Worm (Caenorhabditis elegans) whole organism, L4 larva: ENCODE data around the gene dis-3.
A peak's percentile ranks its signal among the peaks of the same experiment; 100 is the strongest.

Experiments
- F44E2.7 ChIP-seq: fragments of 200-800 bp; sonication (Bioruptor generic); IDR thresholded peaks from 2 replicates; pipeline ENCODE4 v2.1.2; 2022; ENCODE audit warnings: missing genetic modification characterization, missing compliant biosample characterization
- T20F7.1 ChIP-seq: fragments of 200-800 bp; sonication (Bioruptor generic); optimal IDR thresholded peaks from 2 replicates; lab custom pipeline; 2018; ENCODE audit warnings: mild to moderate bottlenecking, missing genetic modification characterization, missing compliant biosample characterization
- ZK337.2 ChIP-seq: fragments of 200-800 bp; sonication (Bioruptor generic); IDR thresholded peaks from 2 replicates; pipeline ENCODE4 v1.3.6; 2022; ENCODE audit warnings: missing genetic modification reagents, missing genetic modification characterization, missing compliant biosample characterization
- aha-1 ChIP-seq: fragments of 150-350 bp; peaks from one replicate; lab custom pipeline; 2014; ENCODE audit warnings: missing biosample characterization, missing genetic modification characterization
- aly-2 ChIP-seq: sonication (generic microtip); optimal IDR thresholded peaks from 2 replicates; lab custom pipeline; 2018; ENCODE audit warnings: missing biosample characterization, missing genetic modification characterization
- ama-1 ChIP-seq: fragments of 150-350 bp; optimal IDR thresholded peaks from 2 replicates; lab custom pipeline; 2014; ENCODE audit warnings: inconsistent platforms, mixed read lengths
- arid-1 ChIP-seq: fragments of 200-800 bp; sonication (Bioruptor generic); conservative IDR thresholded peaks from 2 replicates; pipeline ENCODE4 v1.3.6; 2022; ENCODE audit warnings: missing genetic modification reagents, missing genetic modification characterization, missing compliant biosample characterization
- ces-1 ChIP-seq: fragments of 150-350 bp; sonication (generic microtip); optimal IDR thresholded peaks from 4 replicates; lab custom pipeline; 2014; ENCODE audit warnings: missing biosample characterization, missing genetic modification reagents, missing genetic modification characterization
- cey-2 ChIP-seq: sonication (generic microtip); optimal IDR thresholded peaks from 3 replicates; lab custom pipeline; 2017; ENCODE audit warnings: missing genetic modification characterization, mild to moderate bottlenecking, missing compliant biosample characterization, antibody characterized with exemption, borderline replicate concordance; ENCODE audit not compliant: insufficient read depth
- ctbp-1 ChIP-seq: fragments of 200-800 bp; sonication (Bioruptor generic); IDR thresholded peaks from 2 replicates; pipeline ENCODE4 v1.3.6; 2022; ENCODE audit warnings: missing genetic modification reagents, missing genetic modification characterization, missing compliant biosample characterization
- daf-16 ChIP-seq, 3 experiments: sonication (generic microtip); optimal IDR thresholded peaks; 2 replicates each; lab custom pipeline; 2016 to 2017; ENCODE audit warnings: missing genetic modification characterization in 3 of 3, missing genetic modification reagents in 3 of 3, mild to moderate bottlenecking in 2 of 3, missing compliant biosample characterization in 2 of 3, missing biosample characterization in 1 of 3, moderate library complexity in 1 of 3
- daf-19 ChIP-seq: fragments of 200-800 bp; sonication (Bioruptor generic); conservative IDR thresholded peaks from 2 replicates; pipeline ENCODE4 v1.3.6; 2022; ENCODE audit warnings: missing genetic modification characterization, missing compliant biosample characterization
- dmd-6 ChIP-seq: fragments of 200-800 bp; sonication (Bioruptor generic); IDR thresholded peaks from 2 replicates; pipeline ENCODE4 v1.3.6; 2022; ENCODE audit warnings: missing genetic modification reagents, missing genetic modification characterization, missing compliant biosample characterization
- duxl-1 ChIP-seq: sonication (generic microtip); optimal IDR thresholded peaks from 2 replicates; lab custom pipeline; 2016; ENCODE audit warnings: mild to moderate bottlenecking, missing genetic modification characterization, moderate library complexity, missing compliant biosample characterization; ENCODE audit not compliant: poor library complexity
- egl-27 ChIP-seq: sonication (generic microtip); optimal IDR thresholded peaks from 3 replicates; lab custom pipeline; 2017; ENCODE audit warnings: missing biosample characterization, missing genetic modification reagents, missing genetic modification characterization
- fkh-10 ChIP-seq: fragments of 150-350 bp; optimal IDR thresholded peaks from 2 replicates; lab custom pipeline; 2014; ENCODE audit warnings: missing biosample characterization, missing genetic modification reagents, missing genetic modification characterization
- hif-1 ChIP-seq, 2 experiments: sonication (generic microtip); optimal IDR thresholded peaks; 2 replicates each; lab custom pipeline; 2016 to 2017; ENCODE audit warnings: missing compliant biosample characterization in 2 of 2, missing genetic modification characterization in 2 of 2, missing genetic modification reagents in 2 of 2, missing genotype in 2 of 2, mild to moderate bottlenecking in 1 of 2
- hlh-11 ChIP-seq: fragments of 200-800 bp; sonication (Bioruptor generic); optimal IDR thresholded peaks from 2 replicates; lab custom pipeline; 2018; ENCODE audit warnings: mild to moderate bottlenecking, missing genetic modification characterization, missing compliant biosample characterization
- hlh-30 ChIP-seq: sonication (generic microtip); optimal IDR thresholded peaks from 2 replicates; lab custom pipeline; 2017; ENCODE audit warnings: antibody characterized with exemption, mild to moderate bottlenecking, missing genetic modification characterization, missing compliant biosample characterization; ENCODE audit not compliant: insufficient read depth
- hmg-1.1 ChIP-seq: fragments of 200-800 bp; sonication (Bioruptor generic); IDR thresholded peaks from 2 replicates; pipeline ENCODE4 v1.3.6; 2022; ENCODE audit warnings: missing genetic modification reagents, missing genetic modification characterization, missing compliant biosample characterization
- jun-1 ChIP-seq: fragments of 150-350 bp; optimal IDR thresholded peaks from 2 replicates; lab custom pipeline; 2014; ENCODE audit warnings: missing biosample characterization, missing genetic modification reagents, missing genetic modification characterization
- lin-29 ChIP-seq: fragments of 200-800 bp; sonication (Bioruptor generic); IDR thresholded peaks from 2 replicates; pipeline ENCODE4 v1.3.6; 2022; ENCODE audit warnings: missing genetic modification reagents, missing genetic modification characterization, missing compliant biosample characterization
- lin-39 ChIP-seq: fragments of 150-350 bp; optimal IDR thresholded peaks from 2 replicates; lab custom pipeline; 2014; ENCODE audit warnings: missing biosample characterization, missing genetic modification reagents, missing genetic modification characterization
- lsy-2 ChIP-seq, 2 experiments: fragments of 150-350 bp in 1 of 2; sonication (generic microtip) in 1 of 2; optimal IDR thresholded peaks; 2 replicates each; lab custom pipeline; 2014 to 2017; ENCODE audit warnings: missing biosample characterization in 2 of 2, missing genetic modification characterization in 2 of 2
- mdl-1 ChIP-seq, 2 experiments: fragments of 150-350 bp in 1 of 2; sonication (generic microtip) in 1 of 2; optimal IDR thresholded peaks; 2 replicates each; lab custom pipeline; 2014 to 2017; ENCODE audit warnings: missing biosample characterization in 2 of 2, missing genetic modification characterization in 2 of 2
- mep-1 ChIP-seq: fragments of 150-350 bp; sonication (generic microtip); optimal IDR thresholded peaks from 3 replicates; lab custom pipeline; 2014; ENCODE audit warnings: missing biosample characterization, missing genetic modification characterization
- mxl-3 ChIP-seq: fragments of 200-800 bp; sonication (Bioruptor generic); optimal IDR thresholded peaks from 2 replicates; lab custom pipeline; 2018; ENCODE audit warnings: mild to moderate bottlenecking, missing genetic modification characterization, missing compliant biosample characterization
- nhr-6 ChIP-seq: fragments of 150-350 bp; optimal IDR thresholded peaks from 2 replicates; lab custom pipeline; 2014; ENCODE audit warnings: missing biosample characterization, missing genetic modification characterization
- pqm-1 ChIP-seq: sonication (generic microtip); optimal IDR thresholded peaks from 2 replicates; lab custom pipeline; 2017; ENCODE audit warnings: missing biosample characterization, missing genetic modification characterization
- rbr-2 ChIP-seq: sonication (generic microtip); optimal IDR thresholded peaks from 2 replicates; lab custom pipeline; 2016; ENCODE audit warnings: missing genotype, missing genetic modification characterization, missing compliant biosample characterization
- saeg-2 ChIP-seq: fragments of 200-800 bp; sonication (Bioruptor generic); IDR thresholded peaks from 2 replicates; pipeline ENCODE4 v1.3.6; 2022; ENCODE audit warnings: missing genetic modification reagents, missing genetic modification characterization, missing compliant biosample characterization
- unc-62 ChIP-seq, 3 experiments: fragments of 150-350 bp in 1 of 3; sonication (generic microtip); optimal IDR thresholded peaks in 2 of 3; peaks in 1 of 3; 1 replicate in 1 of 3; 2 replicates in 2 of 3; lab custom pipeline; 2014 to 2017; ENCODE audit warnings: missing biosample characterization in 3 of 3, missing genetic modification characterization in 3 of 3, missing genetic modification reagents in 3 of 3, missing genotype in 1 of 3
- vab-7 ChIP-seq: fragments of 200-800 bp; sonication (Bioruptor generic); IDR thresholded peaks from 2 replicates; pipeline ENCODE4 v1.3.6; 2022; ENCODE audit warnings: missing genetic modification reagents, missing genetic modification characterization, missing compliant biosample characterization
- zfp-3 ChIP-seq: fragments of 200-800 bp; sonication (Bioruptor generic); conservative IDR thresholded peaks from 2 replicates; pipeline ENCODE4 v1.3.6; 2022; ENCODE audit warnings: missing genetic modification reagents, missing genetic modification characterization, missing compliant biosample characterization
- zip-2 ChIP-seq: fragments of 150-350 bp; optimal IDR thresholded peaks from 2 replicates; lab custom pipeline; 2014; ENCODE audit warnings: missing biosample characterization, missing genetic modification characterization
- ztf-11 ChIP-seq: fragments of 150-350 bp; optimal IDR thresholded peaks from 2 replicates; lab custom pipeline; 2014; ENCODE audit warnings: missing biosample characterization, missing genetic modification characterization

Gene dis-3

ce11 chrIV:10062728-10063127 is 34.3 kb upstream of the dis-3 start, which contains the start of gene ipla-7:
ipla-7 (minus strand) TSS chrIV:10062849.
- TF ChIP-seq ztf-11 (tag; lab: Kevin White, UChicago) (no peak), hlh-30 (peak; percentile 67), saeg-2 (GFP tag; lab: Robert Waterston, UW) (0 out of 2 replicates have a peak, but pooled peaks have one; percentile 32), aha-1 (peak; percentile 34), mep-1 (tag; lab: Kevin White, UChicago) (peak; percentile 24), dmd-6 (GFP tag; lab: Robert Waterston, UW) (peak; percentile 25; the same call in 1 of the 2 replicates), hlh-11 (tag; lab: Kevin White, UChicago) (peak; percentile 16), daf-19 (GFP tag; lab: Robert Waterston, UW) (no peak), ama-1 (no peak), mxl-3 (GFP tag; lab: Kevin White, UChicago) (no peak), cey-2 (tag; lab: Kevin White, UChicago) (no peak), vab-7 (GFP tag; lab: Robert Waterston, UW) (no peak), ZK337.2 (GFP tag; lab: Robert Waterston, UW) (no peak), jun-1 (tag; lab: Kevin White, UChicago) (no peak), fkh-10 (GFP tag; lab: Kevin White, UChicago) (peak; percentile 64), zfp-3 (GFP tag; lab: Robert Waterston, UW) (no peak), lin-39 (tag; lab: Kevin White, UChicago) (no peak), rbr-2 (tag; lab: Kevin White, UChicago) (peak; percentile 38), lsy-2 (tag; optimal IDR thresholded peaks at IDR 0.05; lab: Kevin White, UChicago) (peak in 1 of 2 experiments; percentile 50), mdl-1 (tag; optimal IDR thresholded peaks at IDR 0.05; lab: Kevin White, UChicago) (peak in 1 of 2 experiments; percentile 32), ctbp-1 (GFP tag; lab: Robert Waterston, UW) (0 out of 2 replicates have a peak, but pooled peaks have one; percentile 31), daf-16 (GFP tag; optimal IDR thresholded peaks at IDR 0.05; lab: Kevin White, UChicago) (no peak), daf-16 (tag; optimal IDR thresholded peaks at IDR 0.05; lab: Kevin White, UChicago) (peak; percentile 22), hmg-1.1 (GFP tag; lab: Robert Waterston, UW) (0 out of 2 replicates have a peak, but pooled peaks have one; percentile 43), nhr-6 (no peak)

- no peak for TF ChIP-seq aly-2 (tag; lab: Kevin White, UChicago)
- peak in 1 of 2 experiments; percentile 89 for TF ChIP-seq unc-62 (GFP tag; optimal IDR thresholded peaks at IDR 0.05 in 1 of 2; lab: Kevin White, UChicago)
- TF ChIP-seq unc-62 (tag; optimal IDR thresholded peaks at IDR 0.05; lab: Kevin White, UChicago) = no peak
These were observed 33.1 kb upstream of the dis-3 start for ce11 chrIV:10063941-10064340.

ce11 chrIV:10065159-10065558 is 31.8 kb upstream of the dis-3 start:
- TF ChIP-seq arid-1 (GFP tag; lab: Robert Waterston, UW) (no peak), unc-62 (GFP tag; optimal IDR thresholded peaks at IDR 0.05 in 1 of 2; lab: Kevin White, UChicago) (peak in 1 of 2 experiments; percentile 80), unc-62 (tag; optimal IDR thresholded peaks at IDR 0.05; lab: Kevin White, UChicago) (no peak)

- TF ChIP-seq nhr-6 (peak; percentile 59), hmg-1.1 (GFP tag; lab: Robert Waterston, UW) (no peak), pqm-1 (tag; lab: Kevin White, UChicago) (peak; percentile 1), egl-27 (no peak)
These were observed 30.5 kb upstream of the dis-3 start for ce11 chrIV:10066456-10066855.

ce11 chrIV:10067541-10067940 is 29.5 kb upstream of the dis-3 start, which contains the start of gene cwn-2:
cwn-2 (plus strand) TSS chrIV:10067816.
- TF ChIP-seq zip-2 = no peak
- TF ChIP-seq unc-62 (GFP tag; optimal IDR thresholded peaks at IDR 0.05 in 1 of 2; lab: Kevin White, UChicago) = peak in 1 of 2 experiments; percentile 21
- TF ChIP-seq unc-62 (tag; optimal IDR thresholded peaks at IDR 0.05; lab: Kevin White, UChicago) = no peak
- TF ChIP-seq T20F7.1 (GFP tag; lab: Kevin White, UChicago) = no peak
- no peak for TF ChIP-seq hif-1 (tag; optimal IDR thresholded peaks at IDR 0.05; lab: Kevin White, UChicago)
- no peak for TF ChIP-seq F44E2.7 (GFP tag; lab: Robert Waterston, UW)
- TF ChIP-seq duxl-1 = no peak
- TF ChIP-seq lin-29 = no peak
- TF ChIP-seq fkh-10 (GFP tag; lab: Kevin White, UChicago) = peak; percentile 81
- no peak for TF ChIP-seq zfp-3 (GFP tag; lab: Robert Waterston, UW)
- TF ChIP-seq ces-1 (GFP tag; lab: Kevin White, UChicago) = peak; percentile 3
- no peak for TF ChIP-seq hlh-11 (tag; lab: Kevin White, UChicago)
- TF ChIP-seq aha-1 = no peak
- no peak for TF ChIP-seq lsy-2 (tag; optimal IDR thresholded peaks at IDR 0.05; lab: Kevin White, UChicago)
